Fruit fly (Drosophila melanogaster) whole organism, embryonic: ENCODE measurements around the gene CG15888.
A peak's percentile ranks its signal among the peaks of the same experiment; 100 is the strongest.

ENCODE experiments used
- ATbp ChIP-seq: fragments of 200-800 bp; sonication (Bioruptor generic); optimal IDR thresholded peaks from 2 replicates; lab custom pipeline; 2017; ENCODE audit warnings: missing biosample characterization, mild to moderate bottlenecking, missing genetic modification characterization, missing genetic modification reagents
- CG11093 ChIP-seq: fragments of 200-800 bp; sonication (Bioruptor generic); IDR thresholded peaks from 3 replicates; pipeline ENCODE4 v1.3.6; 2022; ENCODE audit warnings: missing biosample characterization, missing genetic modification characterization
- CG11504 ChIP-seq: fragments of 200-800 bp; sonication (Bioruptor generic); optimal IDR thresholded peaks from 3 replicates; lab custom pipeline; 2019; ENCODE audit warnings: missing biosample characterization, mild to moderate bottlenecking, missing genetic modification characterization, moderate library complexity
- CG12236 ChIP-seq: fragments of 200-800 bp; sonication (Bioruptor generic); optimal IDR thresholded peaks from 2 replicates; lab custom pipeline; 2016; ENCODE audit warnings: missing biosample characterization, missing genetic modification characterization
- CG12299 ChIP-seq: fragments of 200-800 bp; sonication (Bioruptor generic); optimal IDR thresholded peaks from 2 replicates; lab custom pipeline; 2018; ENCODE audit warnings: missing biosample characterization, mild to moderate bottlenecking, missing genetic modification characterization
- CG12942 ChIP-seq: fragments of 200-800 bp; sonication (Bioruptor generic); optimal IDR thresholded peaks from 3 replicates; lab custom pipeline; 2016; ENCODE audit warnings: missing biosample characterization, missing genetic modification characterization
- CG13424 ChIP-seq: fragments of 200-800 bp; sonication (Bioruptor generic); optimal IDR thresholded peaks from 2 replicates; lab custom pipeline; 2019; ENCODE audit warnings: missing biosample characterization, mild to moderate bottlenecking, missing genetic modification characterization, moderate library complexity
- CG17568 ChIP-seq: fragments of 200-800 bp; sonication (Bioruptor generic); optimal IDR thresholded peaks from 2 replicates; lab custom pipeline; 2018; ENCODE audit warnings: missing biosample characterization, mild to moderate bottlenecking, missing genetic modification characterization, moderate library complexity
- CG17802 ChIP-seq: fragments of 200-800 bp; sonication (Bioruptor generic); optimal IDR thresholded peaks from 2 replicates; lab custom pipeline; 2018; ENCODE audit warnings: missing biosample characterization, mild to moderate bottlenecking, missing genetic modification characterization, moderate library complexity
- CG17912 ChIP-seq: fragments of 200-800 bp; sonication (Bioruptor generic); optimal IDR thresholded peaks from 2 replicates; lab custom pipeline; 2018; ENCODE audit warnings: missing biosample characterization, mild to moderate bottlenecking, missing genetic modification characterization
- CG18599 ChIP-seq: fragments of 200-800 bp; sonication (Bioruptor generic); optimal IDR thresholded peaks from 3 replicates; lab custom pipeline; 2017; ENCODE audit warnings: missing biosample characterization, missing genetic modification characterization, mild to moderate bottlenecking, moderate library complexity, missing genetic modification reagents
- CG18764 ChIP-seq: fragments of 200-800 bp; sonication (Bioruptor generic); optimal IDR thresholded peaks from 3 replicates; lab custom pipeline; 2016; ENCODE audit warnings: missing biosample characterization, missing genetic modification characterization
- CG2129 ChIP-seq: fragments of 200-800 bp; sonication (Bioruptor generic); IDR thresholded peaks from 2 replicates; pipeline ENCODE4 v1.3.6; 2022; ENCODE audit warnings: missing biosample characterization, missing genetic modification characterization; ENCODE audit not compliant: partially characterized antibody
- CG2712 ChIP-seq: fragments of 200-800 bp; optimal IDR thresholded peaks from 3 replicates; lab custom pipeline; 2019; ENCODE audit warnings: missing biosample characterization, mild to moderate bottlenecking, missing genetic modification characterization, moderate library complexity
- CG30020 ChIP-seq: fragments of 200-800 bp; optimal IDR thresholded peaks from 2 replicates; lab custom pipeline; 2019; ENCODE audit warnings: missing biosample characterization, mild to moderate bottlenecking, missing genetic modification characterization, moderate library complexity
- CG34224 ChIP-seq: fragments of 200-800 bp; sonication (Bioruptor generic); IDR thresholded peaks from 3 replicates; pipeline ENCODE4 v1.3.6; 2022; ENCODE audit warnings: missing biosample characterization, missing genetic modification characterization; ENCODE audit not compliant: partially characterized antibody
- CG34422 ChIP-seq: fragments of 200-800 bp; sonication (Bioruptor generic); IDR thresholded peaks from 3 replicates; pipeline ENCODE4 v1.3.6; 2022; ENCODE audit warnings: missing biosample characterization, missing genetic modification characterization
- CG3726 ChIP-seq: fragments of 200-800 bp; sonication (Bioruptor generic); IDR thresholded peaks from 3 replicates; pipeline ENCODE4, ENCODE4 v1.3.6; 2022; ENCODE audit warnings: missing biosample characterization, missing genetic modification characterization
- CG4820 ChIP-seq: fragments of 200-800 bp; sonication (Bioruptor generic); optimal IDR thresholded peaks from 3 replicates; lab custom pipeline; 2016; ENCODE audit warnings: missing biosample characterization, missing genetic modification characterization
- CG4854 ChIP-seq: fragments of 200-800 bp; sonication (Bioruptor generic); optimal IDR thresholded peaks from 2 replicates; lab custom pipeline; 2016; ENCODE audit warnings: missing biosample characterization, missing genetic modification characterization, inconsistent platforms
- CG7786 ChIP-seq: fragments of 200-800 bp; sonication (Bioruptor generic); optimal IDR thresholded peaks from 2 replicates; lab custom pipeline; 2016; ENCODE audit warnings: missing biosample characterization, missing genetic modification characterization
- CG8281 ChIP-seq: fragments of 200-800 bp; sonication (Bioruptor generic); optimal IDR thresholded peaks from 2 replicates; lab custom pipeline; 2018; ENCODE audit warnings: missing biosample characterization, mild to moderate bottlenecking, missing genetic modification characterization, moderate library complexity
- CG9876 ChIP-seq: fragments of 200-800 bp; sonication (Bioruptor generic); optimal IDR thresholded peaks from 2 replicates; lab custom pipeline; 2016; ENCODE audit warnings: missing biosample characterization, missing genetic modification characterization
- CTCF ChIP-seq: fragments of 200-800 bp; sonication (Bioruptor generic); optimal IDR thresholded peaks from 2 replicates; lab custom pipeline; 2017; ENCODE audit warnings: missing biosample characterization, mild to moderate bottlenecking, missing genetic modification characterization, moderate library complexity
- Dad ChIP-seq: fragments of 200-800 bp; sonication (Bioruptor generic); optimal IDR thresholded peaks from 3 replicates; lab custom pipeline; 2016; ENCODE audit warnings: missing biosample characterization, missing genetic modification characterization
- Dip3 ChIP-seq: fragments of 200-800 bp; sonication (Bioruptor generic); optimal IDR thresholded peaks from 3 replicates; lab custom pipeline; 2016; ENCODE audit warnings: missing biosample characterization, missing genetic modification characterization
- HLH54F ChIP-seq: fragments of 200-800 bp; sonication (Bioruptor generic); optimal IDR thresholded peaks from 3 replicates; lab custom pipeline; 2016; ENCODE audit warnings: missing biosample characterization, missing genetic modification characterization
- HmgZ ChIP-seq: fragments of 200-800 bp; sonication (Bioruptor generic); optimal IDR thresholded peaks from 2 replicates; lab custom pipeline; 2018; ENCODE audit warnings: missing biosample characterization, mild to moderate bottlenecking, missing genetic modification characterization
- NFAT ChIP-seq: fragments of 200-800 bp; sonication (Bioruptor generic); IDR thresholded peaks from 2 replicates; pipeline ENCODE4 v1.3.6; 2022; ENCODE audit warnings: missing biosample characterization, missing genetic modification characterization
- Oli ChIP-seq: fragments of 200-800 bp; sonication (Bioruptor generic); optimal IDR thresholded peaks from 2 replicates; lab custom pipeline; 2018; ENCODE audit warnings: missing biosample characterization, mild to moderate bottlenecking, missing genetic modification characterization, moderate library complexity
- Opbp ChIP-seq: fragments of 200-800 bp; sonication (Bioruptor generic); IDR thresholded peaks from 3 replicates; pipeline ENCODE4 v1.3.6; 2022; ENCODE audit warnings: missing biosample characterization, missing genetic modification characterization; ENCODE audit not compliant: partially characterized antibody
- Sry-β ChIP-seq: fragments of 200-800 bp; sonication (Bioruptor generic); optimal IDR thresholded peaks from 2 replicates; lab custom pipeline; 2018; ENCODE audit warnings: missing biosample characterization, mild to moderate bottlenecking, missing genetic modification characterization, moderate library complexity
- Trl ChIP-seq, 3 experiments: fragments of >200 bp in 2 of 3; fragments of 200-800 bp in 1 of 3; sonication (Bioruptor generic) in 1 of 3; optimal IDR thresholded peaks; 2 replicates in 1 of 3; 3 replicates in 2 of 3; lab custom pipeline; 2016 to 2017; ENCODE audit warnings: missing biosample characterization in 1 of 3, missing genetic modification characterization in 1 of 3
- Vsx1 ChIP-seq: fragments of 200-800 bp; sonication (Bioruptor generic); optimal IDR thresholded peaks from 2 replicates; lab custom pipeline; 2017; ENCODE audit warnings: missing biosample characterization, mild to moderate bottlenecking, missing genetic modification characterization, missing genetic modification reagents
- az2 ChIP-seq: fragments of 200-800 bp; sonication (Bioruptor generic); optimal IDR thresholded peaks from 3 replicates; lab custom pipeline; 2016; ENCODE audit warnings: missing biosample characterization, missing genetic modification characterization
- chm ChIP-seq: fragments of 200-800 bp; sonication (Bioruptor generic); IDR thresholded peaks from 2 replicates; pipeline ENCODE4 v1.3.6; 2022; ENCODE audit warnings: missing biosample characterization, missing genetic modification characterization
- dan ChIP-seq: fragments of 200-800 bp; sonication (Bioruptor generic); IDR thresholded peaks from 2 replicates; pipeline ENCODE4 v1.3.6; 2022; ENCODE audit warnings: missing biosample characterization, missing genetic modification characterization
- dmrt11E ChIP-seq: fragments of 200-800 bp; sonication (Bioruptor generic); optimal IDR thresholded peaks from 3 replicates; lab custom pipeline; 2018; ENCODE audit warnings: missing biosample characterization, mild to moderate bottlenecking, missing genetic modification characterization, moderate library complexity
- eyg ChIP-seq: fragments of 200-800 bp; sonication (Bioruptor generic); optimal IDR thresholded peaks from 3 replicates; lab custom pipeline; 2016; ENCODE audit warnings: missing biosample characterization, missing genetic modification characterization
- ham ChIP-seq: fragments of 200-800 bp; sonication (Bioruptor generic); IDR thresholded peaks from 2 replicates; pipeline ENCODE4 v1.3.6; 2022; ENCODE audit warnings: missing biosample characterization, missing genetic modification characterization
- otp ChIP-seq: fragments of 200-800 bp; sonication (Bioruptor generic); IDR thresholded peaks from 3 replicates; pipeline ENCODE4, ENCODE4 v1.3.6; 2022; ENCODE audit warnings: missing biosample characterization, missing genetic modification characterization
- pho ChIP-seq: fragments of 200-800 bp; sonication (Bioruptor generic); optimal IDR thresholded peaks from 2 replicates; lab custom pipeline; 2016; ENCODE audit warnings: missing biosample characterization, missing genetic modification characterization
- phol ChIP-seq: fragments of 200-800 bp; sonication (Bioruptor generic); optimal IDR thresholded peaks from 3 replicates; lab custom pipeline; 2018; ENCODE audit warnings: missing biosample characterization, mild to moderate bottlenecking, missing genetic modification characterization, moderate library complexity
- sd ChIP-seq: fragments of 200-800 bp; sonication (Bioruptor generic); optimal IDR thresholded peaks from 3 replicates; lab custom pipeline; 2018; ENCODE audit warnings: missing biosample characterization, mild to moderate bottlenecking, missing genetic modification characterization, moderate library complexity
- sob ChIP-seq: fragments of 200-800 bp; sonication (Bioruptor generic); IDR thresholded peaks from 2 replicates; pipeline ENCODE4 v1.3.6; 2022; ENCODE audit warnings: missing biosample characterization, missing genetic modification characterization
- sr ChIP-seq: fragments of 200-800 bp; sonication (Bioruptor generic); IDR thresholded peaks from 3 replicates; pipeline ENCODE4 v1.3.6; 2022; ENCODE audit warnings: missing biosample characterization, missing genetic modification characterization
- toy ChIP-seq: fragments of 200-800 bp; sonication (Bioruptor generic); IDR thresholded peaks from 2 replicates; pipeline ENCODE4 v1.3.6; 2022; ENCODE audit warnings: missing biosample characterization, missing genetic modification characterization
- wdn ChIP-seq: fragments of 200-800 bp; sonication (Bioruptor generic); IDR thresholded peaks from 2 replicates; pipeline ENCODE4 v1.3.6; 2022; ENCODE audit warnings: missing biosample characterization, missing genetic modification characterization
- yki ChIP-seq: fragments of >200 bp; optimal IDR thresholded peaks from 3 replicates; lab custom pipeline; 2018
- z ChIP-seq: fragments of 200-800 bp; sonication (Bioruptor generic); IDR thresholded peaks from 3 replicates; pipeline ENCODE4 v1.3.6; 2022; ENCODE audit warnings: missing biosample characterization, missing genetic modification characterization
- zfh1 ChIP-seq: fragments of 200-800 bp; sonication (Bioruptor generic); IDR thresholded peaks from 3 replicates; pipeline ENCODE4 v1.3.6; 2022; ENCODE audit warnings: missing biosample characterization, missing genetic modification characterization

Gene CG15888

DNA sequence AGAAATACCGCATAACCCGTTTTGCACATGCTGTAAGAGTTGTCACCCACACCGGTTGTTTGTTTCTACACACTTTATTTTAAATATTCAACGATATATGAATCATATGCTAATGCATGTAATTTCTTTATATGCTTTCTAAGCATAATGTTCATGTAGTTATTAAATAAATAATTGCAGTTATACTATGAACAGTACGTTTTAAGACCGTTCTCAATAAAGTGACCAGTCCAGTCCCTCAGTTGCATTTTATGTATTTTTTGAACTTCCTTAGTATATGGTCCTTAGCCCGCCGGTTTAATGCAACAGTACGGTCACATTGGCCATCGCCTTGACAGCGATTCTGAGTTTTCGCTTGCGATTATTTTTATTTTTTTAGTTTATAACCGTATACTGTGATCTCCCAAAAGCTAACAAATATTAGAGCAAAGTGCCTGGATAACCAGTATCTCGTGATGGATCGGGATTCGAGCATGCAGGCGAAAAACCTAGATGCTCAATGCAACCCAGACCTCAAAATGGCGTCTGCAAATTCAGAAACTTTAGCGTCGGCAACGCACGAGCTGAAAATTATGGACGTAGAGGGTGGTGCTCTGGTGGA, 22.2 kb downstream of the CG15888 start, which contains the start of gene Ravus (continued):
- TF ChIP-seq wdn (GFP tag; lab: Robert Waterston, UW) = no peak
- TF ChIP-seq toy (GFP tag; lab: Robert Waterston, UW) = no peak
- TF ChIP-seq CG11093 (GFP tag; lab: Robert Waterston, UW) = no peak
- peak; percentile 8 for TF ChIP-seq CG12942
- peak; percentile 56 for TF ChIP-seq pho
- TF ChIP-seq Dad (GFP tag; lab: Kevin White, UChicago) = no peak
- TF ChIP-seq dan = no peak
- no peak for TF ChIP-seq CG11504 (tag; lab: Kevin White, UChicago)
- TF ChIP-seq CG34224 (GFP tag; lab: Robert Waterston, UW) = no peak
- TF ChIP-seq CG30020 (tag; lab: Kevin White, UChicago) = peak; percentile 60
- TF ChIP-seq ham = no peak
- TF ChIP-seq Trl (optimal IDR thresholded peaks at IDR 0.05; lab: Kevin White, UChicago) = no peak
- TF ChIP-seq Trl (GFP tag; optimal IDR thresholded peaks at IDR 0.05; lab: Kevin White, UChicago) = peak; percentile 37
- no peak for TF ChIP-seq CG17912 (GFP tag; lab: Kevin White, UChicago)
- no peak for TF ChIP-seq otp (GFP tag; lab: Robert Waterston, UW)
- TF ChIP-seq CG7786 (GFP tag; lab: Kevin White, UChicago) = peak; percentile 7
- TF ChIP-seq CG2712 (tag; lab: Kevin White, UChicago) = peak; percentile 67
- TF ChIP-seq CG12299 (tag; lab: Kevin White, UChicago) = no peak
- TF ChIP-seq CG18764 = no peak
- peak; percentile 43 for TF ChIP-seq az2 (GFP tag; lab: Kevin White, UChicago)
- peak; percentile 68 for TF ChIP-seq HmgZ
- TF ChIP-seq zfh1 (GFP tag; lab: Robert Waterston, UW) = no peak
- peak; percentile 65 for TF ChIP-seq CG13424
- TF ChIP-seq CG17802 (tag; lab: Kevin White, UChicago) = peak; percentile 4
- TF ChIP-seq yki (lab: Kevin White, UChicago) = no peak
- TF ChIP-seq CG3726 (GFP tag; lab: Robert Waterston, UW) = no peak
- peak; percentile 50 for TF ChIP-seq HLH54F (GFP tag; lab: Kevin White, UChicago)
- TF ChIP-seq CG9876 = no peak
- TF ChIP-seq CTCF (GFP tag; lab: Kevin White, UChicago) = no peak
- 0 out of 3 replicates have a peak, but pooled peaks have one; percentile 40 for TF ChIP-seq CG34422 (GFP tag; lab: Robert Waterston, UW)
- peak; percentile 28 for TF ChIP-seq CG4854 (GFP tag; lab: Kevin White, UChicago)
- TF ChIP-seq CG2129 (GFP tag; lab: Robert Waterston, UW) = no peak
- no peak for TF ChIP-seq sr (GFP tag; lab: Robert Waterston, UW)
- TF ChIP-seq chm (GFP tag; lab: Robert Waterston, UW) = no peak
- no peak for TF ChIP-seq ATbp (GFP tag; lab: Kevin White, UChicago)
- no peak for TF ChIP-seq CG18599 (GFP tag; lab: Kevin White, UChicago)
- TF ChIP-seq sob = peak; percentile 52; the same call in 1 of the 2 replicates
- TF ChIP-seq Opbp (GFP tag; lab: Robert Waterston, UW) = no peak
- TF ChIP-seq CG17568 = no peak
- no peak for TF ChIP-seq eyg (GFP tag; lab: Kevin White, UChicago)
- TF ChIP-seq Oli (tag; lab: Kevin White, UChicago) = peak; percentile 34
- TF ChIP-seq dmrt11E = peak; percentile 29
- TF ChIP-seq z = no peak
- TF ChIP-seq phol (tag; lab: Kevin White, UChicago) = peak; percentile 90
- no peak for TF ChIP-seq Sry-β (GFP tag; lab: Kevin White, UChicago)
- TF ChIP-seq sd = no peak
- peak; percentile 33 for TF ChIP-seq CG4820 (GFP tag; lab: Kevin White, UChicago)
- no peak for TF ChIP-seq Vsx1
- TF ChIP-seq Dip3 (GFP tag; lab: Kevin White, UChicago) = peak; percentile 62
- TF ChIP-seq CG8281 (tag; lab: Kevin White, UChicago) = no peak
- TF ChIP-seq NFAT (GFP tag; lab: Robert Waterston, UW) = no peak
- no peak for TF ChIP-seq CG12236
